Worm (Caenorhabditis elegans): ENCODE data around the gene mppb-1.

Gene mppb-1

DNA sequence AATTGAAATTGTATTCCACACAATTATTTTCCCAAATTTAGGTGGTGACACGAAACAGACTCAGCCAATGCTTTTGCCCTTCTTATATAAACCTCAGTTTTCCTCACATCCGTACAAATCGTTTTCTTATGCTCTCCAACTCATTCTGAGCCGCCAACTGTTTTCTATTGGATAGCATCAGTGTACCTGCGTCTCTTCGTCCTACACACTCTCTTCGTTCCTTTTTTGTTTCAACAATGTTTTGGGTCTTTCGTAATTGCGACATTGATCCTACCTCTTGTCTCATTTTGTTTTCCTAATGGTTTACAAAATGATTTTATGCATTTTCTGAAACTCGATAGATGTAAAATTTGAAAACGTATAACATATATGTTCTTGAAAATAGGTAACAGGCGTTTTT lies 4.9 kb downstream of the mppb-1 start:
- no peak for TF ChIP-seq ceh-45 (GFP tag; IDR thresholded peaks at IDR 0.05)
- TF ChIP-seq nfya-1 (tag; optimal IDR thresholded peaks at IDR 0.05): peak; percentile 19

DNA sequence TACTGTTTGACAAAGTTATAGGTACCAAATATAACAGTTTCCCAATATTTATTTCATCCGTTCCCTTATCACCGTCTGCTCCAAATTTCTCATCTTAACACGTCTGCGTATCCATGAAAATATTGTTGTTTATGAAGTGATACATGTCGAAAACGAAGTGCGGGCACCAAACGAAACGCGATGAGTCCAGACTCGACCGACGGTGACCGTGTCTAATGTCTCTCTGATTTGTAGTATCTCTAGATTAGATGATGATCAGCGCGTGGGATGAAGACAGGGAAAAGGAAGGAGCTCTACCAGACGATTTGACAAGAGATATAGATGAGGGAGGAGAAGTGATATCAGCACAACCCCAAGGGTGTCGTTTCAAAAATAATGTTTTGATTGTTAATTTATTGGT lies 5.7 kb downstream of the mppb-1 start:
- TF ChIP-seq ztf-16 (tag; optimal IDR thresholded peaks at IDR 0.05) (no peak), pha-4 (tag; optimal IDR thresholded peaks at IDR 0.05) (no peak), nhr-232 (tag; optimal IDR thresholded peaks at IDR 0.05) (no peak), ceh-6 (GFP tag; optimal IDR thresholded peaks at IDR 0.05) (no peak), T23F11.4 (GFP tag; optimal IDR thresholded peaks at IDR 0.05) (no peak), ets-4 (tag; optimal IDR thresholded peaks at IDR 0.05) (no peak), fax-1 (tag; optimal IDR thresholded peaks at IDR 0.05) (no peak), ceh-18 (tag; optimal IDR thresholded peaks at IDR 0.05) (peak; percentile 68), nfya-1 (tag; optimal IDR thresholded peaks at IDR 0.05) (no peak), Y22D7AL.16 (tag; optimal IDR thresholded peaks at IDR 0.05) (no peak), C38D4.7 (GFP tag; optimal IDR thresholded peaks at IDR 0.05) (no peak), unc-55 (GFP tag; optimal IDR thresholded peaks at IDR 0.05) (peak; percentile 78), fkh-6 (tag; optimal IDR thresholded peaks at IDR 0.05) (no peak), pat-9 (tag; optimal IDR thresholded peaks at IDR 0.05) (no peak)

DNA sequence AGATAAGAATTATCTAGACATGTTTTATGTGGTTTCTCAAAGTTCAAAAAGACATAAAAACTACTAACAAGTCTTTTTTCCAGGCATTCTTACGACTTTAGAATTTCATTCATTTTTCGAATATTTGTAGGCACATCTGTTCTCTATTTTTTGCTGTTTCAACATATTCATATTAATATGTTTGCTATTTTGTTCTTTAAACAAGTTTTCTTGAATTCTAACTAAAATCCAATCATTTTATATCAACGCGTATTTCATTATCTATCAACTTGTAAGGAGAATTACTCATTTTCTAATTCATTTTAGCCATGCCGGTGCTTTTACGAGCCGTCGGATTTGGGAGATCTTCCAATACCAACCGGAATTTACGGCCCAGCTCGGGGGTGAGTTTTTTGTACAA lies 7.6 kb downstream of the mppb-1 start, which contains the start of gene twk-8:
Gene twk-8 (plus strand): TSS at position 301 of the 400 bp plus-strand sequence.
- TF ChIP-seq zip-5 (tag; optimal IDR thresholded peaks at IDR 0.05): no peak
- TF ChIP-seq ceh-2 (tag; optimal IDR thresholded peaks at IDR 0.05): no peak
- TF ChIP-seq pax-1 (tag; optimal IDR thresholded peaks at IDR 0.05): no peak
- no peak for TF ChIP-seq mec-3 (tag; optimal IDR thresholded peaks at IDR 0.05; ENCODE audit: borderline replicate concordance)
- TF ChIP-seq hlh-15 (tag; optimal IDR thresholded peaks at IDR 0.05): no peak
- TF ChIP-seq tbx-2 (tag; optimal IDR thresholded peaks at IDR 0.05): no peak
- no peak for TF ChIP-seq fkh-10 (GFP tag; optimal IDR thresholded peaks at IDR 0.05)
- no peak for TF ChIP-seq C08G9.2 (tag; optimal IDR thresholded peaks at IDR 0.05)
- no peak for TF ChIP-seq ttx-3 (tag; optimal IDR thresholded peaks at IDR 0.05)
- TF ChIP-seq dve-1 (tag; optimal IDR thresholded peaks at IDR 0.05): no peak

DNA sequence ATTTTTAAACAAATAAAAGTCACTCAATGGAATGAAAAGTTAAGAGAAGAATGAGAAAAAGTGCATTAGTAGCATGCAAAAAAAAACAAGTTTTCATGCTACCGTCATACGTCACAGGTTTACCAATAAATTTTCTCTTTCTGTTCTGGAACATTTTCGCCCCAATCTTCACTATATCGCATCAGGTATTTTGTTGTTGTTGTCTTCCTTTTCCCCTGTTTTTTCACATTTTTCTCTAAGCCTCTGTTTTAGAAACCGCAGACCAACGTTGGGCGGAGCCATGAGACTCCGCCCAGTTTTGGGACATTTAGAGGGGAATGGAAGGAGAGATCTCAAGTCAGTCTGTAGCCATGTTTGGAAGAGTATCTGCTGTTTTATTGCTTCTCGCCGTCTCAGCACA lies 13.8 kb downstream of the mppb-1 start, which contains the start of gene msa-1:
Gene msa-1 (plus strand): TSS at position 301 of the 400 bp plus-strand sequence.
- TF ChIP-seq K02D7.2 (tag; optimal IDR thresholded peaks at IDR 0.05) (no peak), ttx-3 (tag; optimal IDR thresholded peaks at IDR 0.05) (no peak), ceh-45 (GFP tag; IDR thresholded peaks at IDR 0.05) (0 out of 2 replicates have a peak, but pooled peaks have one; percentile 14)

DNA sequence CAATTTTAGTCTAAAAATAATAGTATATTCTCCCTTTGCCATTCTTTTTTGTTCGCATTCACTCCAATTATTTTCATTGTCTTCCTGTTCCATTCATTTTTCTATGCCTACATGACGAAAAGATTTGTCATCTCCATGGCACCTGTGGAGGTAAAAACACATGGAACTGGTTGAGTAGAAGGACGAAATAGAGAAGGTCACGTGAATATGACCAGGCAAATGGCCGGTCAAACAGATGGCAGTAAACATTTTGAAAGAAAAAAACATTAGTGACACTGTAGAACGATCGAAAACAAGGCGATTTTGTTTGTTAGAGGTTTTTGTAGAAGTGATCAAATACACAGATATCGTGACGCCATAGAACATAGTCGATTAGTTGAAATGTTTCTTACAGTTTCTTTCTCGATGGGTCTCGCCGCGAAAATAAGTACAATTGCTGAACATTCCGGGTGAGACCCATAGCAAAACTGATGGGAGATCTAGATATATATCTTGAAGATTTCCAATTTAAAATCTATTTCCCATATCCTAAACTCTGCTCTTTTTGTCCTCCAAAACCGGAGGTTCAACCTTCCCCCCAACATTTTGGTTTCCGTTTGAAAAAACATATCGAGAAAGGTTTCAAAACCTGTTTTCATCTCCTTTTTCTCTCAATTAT lies 16.2 kb downstream of the mppb-1 start:
- TF ChIP-seq hlh-30 (tag; optimal IDR thresholded peaks at IDR 0.05; ENCODE audit: insufficient read depth) (peak; percentile 24), dve-1 (tag; optimal IDR thresholded peaks at IDR 0.05) (no peak)

DNA sequence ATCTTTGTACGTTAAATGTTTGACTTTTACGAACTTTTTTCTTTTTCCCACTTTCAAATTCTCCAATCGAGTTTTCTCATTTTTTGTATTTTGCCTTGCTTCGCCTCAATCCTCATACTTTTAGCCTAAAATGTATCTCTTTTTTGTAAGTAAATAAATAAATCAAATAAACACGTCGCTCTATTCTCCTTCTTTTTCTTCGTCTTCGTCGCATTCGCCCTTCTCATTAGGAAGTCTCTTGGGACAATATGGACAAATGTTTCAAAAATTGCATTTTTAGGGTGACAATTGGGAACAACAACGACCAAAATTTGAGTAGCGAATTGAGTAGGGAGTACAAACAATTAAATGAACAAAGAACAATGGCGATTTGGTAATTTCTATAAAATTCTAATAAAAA lies 17.5 kb downstream of the mppb-1 start:
- TF ChIP-seq unc-42 (tag; optimal IDR thresholded peaks at IDR 0.05): peak; percentile 97
- peak; percentile 2 for TF ChIP-seq ceh-31 (tag; optimal IDR thresholded peaks at IDR 0.05)
- TF ChIP-seq ceh-14 (tag; optimal IDR thresholded peaks at IDR 0.05): no peak

DNA sequence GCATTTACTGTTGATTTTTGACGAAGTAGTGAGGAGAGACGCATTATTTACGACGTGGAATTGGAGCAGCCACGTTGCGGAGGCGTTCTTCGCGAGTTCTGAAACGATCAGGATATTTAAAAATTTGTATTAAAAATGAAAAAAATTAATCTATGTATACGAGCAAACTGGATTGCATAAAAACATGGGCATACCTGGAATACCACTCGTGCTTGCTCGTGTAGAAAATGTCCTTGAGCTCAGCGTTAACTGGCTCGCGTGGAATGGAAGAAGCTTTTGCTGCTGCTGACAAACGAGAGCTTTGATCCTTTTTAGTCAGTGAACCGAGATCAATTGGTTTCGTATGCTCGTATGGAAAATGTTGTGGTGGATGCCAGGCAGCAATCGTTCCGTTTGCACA lies 19.5 kb downstream of the mppb-1 start, which contains the start of gene lpl-1:
Gene lpl-1 (minus strand): TSS at position 101 of the 400 bp plus-strand sequence.
- no peak for TF ChIP-seq odd-2 (tag; optimal IDR thresholded peaks at IDR 0.05)
- TF ChIP-seq ceh-14 (tag; optimal IDR thresholded peaks at IDR 0.05): no peak
- no peak for TF ChIP-seq unc-42 (tag; optimal IDR thresholded peaks at IDR 0.05)
- TF ChIP-seq ceh-45 (GFP tag; IDR thresholded peaks at IDR 0.05): no peak
- TF ChIP-seq pha-4 (tag; optimal IDR thresholded peaks at IDR 0.05): no peak
- TF ChIP-seq fkh-10 (GFP tag; optimal IDR thresholded peaks at IDR 0.05): no peak
- no peak for TF ChIP-seq zip-5 (tag; optimal IDR thresholded peaks at IDR 0.05)
- TF ChIP-seq ceh-34 (tag; optimal IDR thresholded peaks at IDR 0.05): no peak
- no peak for TF ChIP-seq ref-2 (tag; optimal IDR thresholded peaks at IDR 0.05)
- no peak for TF ChIP-seq lin-11 (tag; optimal IDR thresholded peaks at IDR 0.05)
- TF ChIP-seq nhr-11 (tag; optimal IDR thresholded peaks at IDR 0.05): no peak
- TF ChIP-seq ceh-48 (tag; optimal IDR thresholded peaks at IDR 0.05): no peak
- no peak for TF ChIP-seq dmd-4 (tag; optimal IDR thresholded peaks at IDR 0.05; ENCODE audit: borderline replicate concordance)
- no peak for TF ChIP-seq ceh-6 (GFP tag; optimal IDR thresholded peaks at IDR 0.05)
- no peak for TF ChIP-seq ceh-18 (tag; optimal IDR thresholded peaks at IDR 0.05)
- no peak for TF ChIP-seq fkh-6 (tag; optimal IDR thresholded peaks at IDR 0.05)
- no peak for TF ChIP-seq C38D4.7 (GFP tag; optimal IDR thresholded peaks at IDR 0.05)
- no peak for TF ChIP-seq ttx-3 (tag; optimal IDR thresholded peaks at IDR 0.05)
- TF ChIP-seq pros-1 (tag; optimal IDR thresholded peaks at IDR 0.05): no peak
- TF ChIP-seq ceh-9 (tag; optimal IDR thresholded peaks at IDR 0.05): no peak
